5 worm cellular contexts compared by ENCODE assay signal in genomic region chrII:5016977-5017585, ce11.
A peak's percentile ranks its signal among the peaks of the same experiment; 100 is the strongest.
TF ChIP-seq lines count a peak whose summit lies in the region.

No protein-coding gene starts in this region.

TF ChIP-seq in whole organism, L1 larva, 84 proteins besides CTCF, POLR2A, EP300 and RAD21 (continues in another document):
- TF ChIP-seq hlh-4 (tag; optimal IDR thresholded peaks at IDR 0.05; lab: Kevin White, UChicago) (no peak), ceh-82 (tag; optimal IDR thresholded peaks at IDR 0.05; lab: Kevin White, UChicago) (peak; percentile 51 to 68 (median 61)), xbp-1 (tag; optimal IDR thresholded peaks at IDR 0.05; lab: Kevin White, UChicago) (peak; percentile 38), nhr-84 (tag; optimal IDR thresholded peaks at IDR 0.05; lab: Kevin White, UChicago) (no peak), snu-23 (GFP tag; optimal IDR thresholded peaks at IDR 0.05; lab: Kevin White, UChicago) (peak; percentile 83), irx-1 (tag; optimal IDR thresholded peaks at IDR 0.05; lab: Kevin White, UChicago) (peak; percentile 49), isw-1 (GFP tag; IDR thresholded peaks at IDR 0.05; lab: Robert Waterston, UW) (peak; percentile 61), lin-14 (GFP tag; optimal IDR thresholded peaks at IDR 0.05; lab: Kevin White, UChicago) (peak; percentile 93), sox-4 (tag; optimal IDR thresholded peaks at IDR 0.05; lab: Kevin White, UChicago) (no peak), unc-30 (tag; optimal IDR thresholded peaks at IDR 0.05; lab: Kevin White, UChicago) (no peak), jun-1 (tag; optimal IDR thresholded peaks at IDR 0.05; lab: Kevin White, UChicago) (peak; percentile 64), nhr-20 (tag; optimal IDR thresholded peaks at IDR 0.05; lab: Kevin White, UChicago) (peak; percentile 58), lin-35 (GFP tag; optimal IDR thresholded peaks at IDR 0.05; lab: Kevin White, UChicago) (peak; percentile 66 to 70), elt-3 (tag; optimal IDR thresholded peaks at IDR 0.05; lab: Kevin White, UChicago) (peak in 2 of 6 experiments; percentile 9 to 53), unc-98 (GFP tag; IDR thresholded peaks at IDR 0.05; lab: Robert Waterston, UW) (no peak), aha-1 (tag; optimal IDR thresholded peaks at IDR 0.05; lab: Kevin White, UChicago) (no peak), blmp-1 (tag; optimal IDR thresholded peaks at IDR 0.05; lab: Kevin White, UChicago) (peak; percentile 20), unc-62 (GFP tag; optimal IDR thresholded peaks at IDR 0.05; lab: Kevin White, UChicago) (no peak)

TF ChIP-seq in whole organism, L3 larva, 47 proteins besides CTCF, POLR2A, EP300 and RAD21 (continues in another document):
- TF ChIP-seq hmg-11 (tag; optimal IDR thresholded peaks at IDR 0.05; lab: Kevin White, UChicago) (peak; percentile 94), daf-12 (tag; optimal IDR thresholded peaks at IDR 0.05; lab: Kevin White, UChicago) (no peak), nhr-11 (tag; optimal IDR thresholded peaks at IDR 0.05; lab: Kevin White, UChicago) (no peak), nhr-43 (tag; optimal IDR thresholded peaks at IDR 0.05; lab: Kevin White, UChicago; ENCODE audit: poor library complexity, severe bottlenecking) (peak; percentile 15), jun-1 (tag; optimal IDR thresholded peaks at IDR 0.05; lab: Kevin White, UChicago) (peak; percentile 36), lin-15B (tag; optimal IDR thresholded peaks at IDR 0.05; lab: Kevin White, UChicago) (peak; percentile 56), nhr-23 (tag; optimal IDR thresholded peaks at IDR 0.05; lab: Kevin White, UChicago) (peak; percentile 60), nhr-28 (tag; optimal IDR thresholded peaks at IDR 0.05; lab: Kevin White, UChicago) (no peak), eor-1 (tag; optimal IDR thresholded peaks at IDR 0.05; lab: Kevin White, UChicago) (no peak), lin-39 (tag; optimal IDR thresholded peaks at IDR 0.05; lab: Kevin White, UChicago) (peak; percentile 43), zag-1 (tag; optimal IDR thresholded peaks at IDR 0.05; lab: Kevin White, UChicago) (no peak), nfya-1 (tag; optimal IDR thresholded peaks at IDR 0.05; lab: Kevin White, UChicago; ENCODE audit: insufficient read depth) (peak; percentile 89), snpc-4 (tag; optimal IDR thresholded peaks at IDR 0.05; lab: Kevin White, UChicago) (peak; percentile 44), R02D3.7 (tag; optimal IDR thresholded peaks at IDR 0.05; lab: Kevin White, UChicago) (peak; percentile 22), mdl-1 (tag; optimal IDR thresholded peaks at IDR 0.05; lab: Kevin White, UChicago) (no peak), elt-1 (tag; optimal IDR thresholded peaks at IDR 0.05; lab: Kevin White, UChicago) (peak; percentile 90), unc-62 (GFP tag; optimal IDR thresholded peaks at IDR 0.05; lab: Kevin White, UChicago) (peak; percentile 46), ztf-4 (tag; optimal IDR thresholded peaks at IDR 0.05; lab: Kevin White, UChicago) (peak; percentile 57), pha-4 (tag; optimal IDR thresholded peaks at IDR 0.05; lab: Kevin White, UChicago) (peak; percentile 43)

TF ChIP-seq in whole organism, early embryonic, 17 proteins besides CTCF, POLR2A, EP300 and RAD21:
- no peak for TF ChIP-seq tra-4 (tag; optimal IDR thresholded peaks at IDR 0.05; lab: Kevin White, UChicago)
- TF ChIP-seq ceh-36 (tag; optimal IDR thresholded peaks at IDR 0.05; lab: Kevin White, UChicago): no peak
- peak; percentile 46 for TF ChIP-seq hmg-4 (GFP tag; optimal IDR thresholded peaks at IDR 0.05; lab: Kevin White, UChicago)
- TF ChIP-seq flt-1 (GFP tag; IDR thresholded peaks at IDR 0.05; lab: Robert Waterston, UW): no peak
- peak; percentile 42 for TF ChIP-seq aly-1 (tag; optimal IDR thresholded peaks at IDR 0.05; lab: Kevin White, UChicago)
- no peak for TF ChIP-seq ets-7 (tag; optimal IDR thresholded peaks at IDR 0.05; lab: Kevin White, UChicago)
- TF ChIP-seq scrt-1 (GFP tag; IDR thresholded peaks at IDR 0.05; lab: Robert Waterston, UW): no peak
- no peak for TF ChIP-seq tbx-37 (GFP tag; conservative IDR thresholded peaks at IDR 0.05; lab: Robert Waterston, UW)

TF ChIP-seq in whole organism, midembryonic, 9 proteins besides CTCF, POLR2A, EP300 and RAD21:
- no peak for TF ChIP-seq T22C8.4 (GFP tag; IDR thresholded peaks at IDR 0.05; lab: Robert Waterston, UW)
- TF ChIP-seq klf-2 (GFP tag; conservative IDR thresholded peaks at IDR 0.05; lab: Robert Waterston, UW): no peak
- no peak for TF ChIP-seq ref-1 (GFP tag; conservative IDR thresholded peaks at IDR 0.05; lab: Robert Waterston, UW)
- no peak for TF ChIP-seq med-1 (GFP tag; optimal IDR thresholded peaks at IDR 0.05; lab: Kevin White, UChicago; ENCODE audit: insufficient read depth)
- TF ChIP-seq ztf-23 (GFP tag; IDR thresholded peaks at IDR 0.05; lab: Robert Waterston, UW): no peak
- no peak for TF ChIP-seq cog-1 (tag; optimal IDR thresholded peaks at IDR 0.05; lab: Kevin White, UChicago)
- TF ChIP-seq ztf-29 (GFP tag; IDR thresholded peaks at IDR 0.05; lab: Robert Waterston, UW): 0 out of 2 replicates have a peak, but pooled peaks have one; percentile 19
- no peak for TF ChIP-seq tab-1 (GFP tag; IDR thresholded peaks at IDR 0.05; lab: Robert Waterston, UW)
- no peak for TF ChIP-seq flt-1 (GFP tag; IDR thresholded peaks at IDR 0.05; lab: Robert Waterston, UW)

TF ChIP-seq in whole organism, young adult, 124 proteins besides CTCF, POLR2A, EP300 and RAD21:
- TF ChIP-seq mel-28 (tag; optimal IDR thresholded peaks at IDR 0.05; lab: Kevin White, UChicago; ENCODE audit: borderline replicate concordance) (no peak), K11D2.4 (GFP tag; IDR thresholded peaks at IDR 0.05; lab: Robert Waterston, UW) (peak; percentile 74; the same call in 1 of the 2 replicates), ZK185.1 (tag; optimal IDR thresholded peaks at IDR 0.05; lab: Kevin White, UChicago; ENCODE audit: poor library complexity, severe bottlenecking) (peak; percentile 14), hsf-1 (GFP tag; IDR thresholded peaks at IDR 0.05; lab: Robert Waterston, UW) (no peak), ceh-27 (GFP tag; optimal IDR thresholded peaks at IDR 0.05; lab: Kevin White, UChicago) (peak; percentile 44), nfya-1 (tag; optimal IDR thresholded peaks at IDR 0.05; lab: Kevin White, UChicago; ENCODE audit: borderline replicate concordance, insufficient read depth) (no peak), snpc-4 (GFP tag; optimal IDR thresholded peaks at IDR 0.05; lab: Kevin White, UChicago) (no peak), snpc-4 (tag; optimal IDR thresholded peaks at IDR 0.05; lab: Kevin White, UChicago) (peak in 2 of 4 experiments; percentile 35 to 52), mcd-1 (GFP tag; IDR thresholded peaks at IDR 0.05; lab: Robert Waterston, UW) (peak; percentile 56), bed-1 (GFP tag; IDR thresholded peaks at IDR 0.05; lab: Robert Waterston, UW) (no peak), pbrm-1 (GFP tag; IDR thresholded peaks at IDR 0.05; lab: Robert Waterston, UW) (0 out of 2 replicates have a peak, but pooled peaks have one; percentile 36), zfh-2 (GFP tag; conservative IDR thresholded peaks at IDR 0.05; lab: Robert Waterston, UW) (peak; percentile 84), B0336.3 (GFP tag; IDR thresholded peaks at IDR 0.05; lab: Robert Waterston, UW) (no peak), repo-1 (tag; optimal IDR thresholded peaks at IDR 0.05; lab: Kevin White, UChicago) (no peak), chd-7 (tag; optimal IDR thresholded peaks at IDR 0.05; lab: Kevin White, UChicago) (peak; percentile 69), nfyb-1 (GFP tag; IDR thresholded peaks at IDR 0.05; lab: Robert Waterston, UW) (0 out of 2 replicates have a peak, but pooled peaks have one; percentile 16), cebp-1 (GFP tag; IDR thresholded peaks at IDR 0.05; lab: Robert Waterston, UW) (no peak), cebp-1 (tag; optimal IDR thresholded peaks at IDR 0.05; lab: Kevin White, UChicago) (peak; percentile 66), ztf-18 (tag; optimal IDR thresholded peaks at IDR 0.05; lab: Kevin White, UChicago) (peak; percentile 17), K12H6.12 (tag; optimal IDR thresholded peaks at IDR 0.05; lab: Kevin White, UChicago) (peak; percentile 59), hmg-1.2 (GFP tag; IDR thresholded peaks at IDR 0.05; lab: Robert Waterston, UW) (peak; percentile 89), F57C9.4 (tag; optimal IDR thresholded peaks at IDR 0.05; lab: Kevin White, UChicago) (no peak), attf-5 (GFP tag; optimal IDR thresholded peaks at IDR 0.05; lab: Kevin White, UChicago) (peak; percentile 63), nhr-80 (tag; optimal IDR thresholded peaks at IDR 0.05; lab: Kevin White, UChicago) (peak; percentile 64), T07F8.4 (tag; optimal IDR thresholded peaks at IDR 0.05; lab: Kevin White, UChicago) (no peak), lin-40 (tag; optimal IDR thresholded peaks at IDR 0.05; lab: Kevin White, UChicago) (peak; percentile 80), dox-1 (GFP tag; IDR thresholded peaks at IDR 0.05; lab: Robert Waterston, UW) (peak; percentile 60), nhr-27 (tag; optimal IDR thresholded peaks at IDR 0.05; lab: Kevin White, UChicago) (no peak), zim-3 (tag; optimal IDR thresholded peaks at IDR 0.05; lab: Kevin White, UChicago) (no peak), lin-26 (GFP tag; IDR thresholded peaks at IDR 0.05; lab: Robert Waterston, UW) (peak; percentile 43; the same call in 1 of the 2 replicates), Y79H2A.3 (GFP tag; conservative IDR thresholded peaks at IDR 0.05; lab: Robert Waterston, UW) (no peak), ceh-40 (GFP tag; IDR thresholded peaks at IDR 0.05; lab: Robert Waterston, UW) (no peak), madf-6 (GFP tag; IDR thresholded peaks at IDR 0.05; lab: Robert Waterston, UW) (no peak), fkh-3 (tag; optimal IDR thresholded peaks at IDR 0.05; lab: Kevin White, UChicago) (no peak), ekl-4 (GFP tag; IDR thresholded peaks at IDR 0.05; lab: Robert Waterston, UW) (0 out of 2 replicates have a peak, but pooled peaks have one; percentile 33), somi-1 (GFP tag; optimal IDR thresholded peaks at IDR 0.05; lab: Kevin White, UChicago) (no peak)

Comparison
In these comparisons a context has a peak if more than half of its experiments do, and no peak if none do; other contexts are left out.
1. Of the 8 proteins assayed by ChIP-seq in both whole organism, young adult and whole organism, L1 larva: peak only in whole organism, young adult: none; only in whole organism, L1 larva: ama-1, dpl-1, efl-1, lin-35 and nhr-90; in both: none; in neither: 2; mixed calls (peak in some experiments, not most) for 1.